Worm (Caenorhabditis elegans) whole organism, L4 larva: Measurements from ENCODE around the gene D1044.4.
A peak's percentile ranks its signal among the peaks of the same experiment; 100 is the strongest.

Source experiments
- F10B5.3 ChIP-seq: sonication (generic microtip); optimal IDR thresholded peaks from 2 replicates; lab custom pipeline; 2016; ENCODE audit warnings: mild to moderate bottlenecking, missing genetic modification characterization, missing compliant biosample characterization
- F26F4.8 ChIP-seq: fragments of 200-800 bp; sonication (Bioruptor generic); conservative IDR thresholded peaks from 2 replicates; pipeline ENCODE4 v1.3.6; 2022; ENCODE audit warnings: missing genetic modification characterization, missing compliant biosample characterization
- F37D6.2 ChIP-seq: sonication (generic microtip); optimal IDR thresholded peaks from 2 replicates; lab custom pipeline; 2016; ENCODE audit warnings: mild to moderate bottlenecking, missing genetic modification characterization, missing compliant biosample characterization
- T20F7.1 ChIP-seq: fragments of 200-800 bp; sonication (Bioruptor generic); optimal IDR thresholded peaks from 2 replicates; lab custom pipeline; 2018; ENCODE audit warnings: mild to moderate bottlenecking, missing genetic modification characterization, missing compliant biosample characterization
- T26A8.4 ChIP-seq: fragments of 200-800 bp; sonication (Bioruptor generic); IDR thresholded peaks from 2 replicates; pipeline ENCODE4 v1.3.6; 2022; ENCODE audit warnings: missing genetic modification characterization, missing compliant biosample characterization
- Y5F2A.4 ChIP-seq: fragments of 200-800 bp; sonication (Bioruptor generic); optimal IDR thresholded peaks from 2 replicates; lab custom pipeline; 2018; ENCODE audit warnings: mild to moderate bottlenecking, missing genetic modification characterization, missing compliant biosample characterization
- ZK546.5 ChIP-seq, 2 experiments: sonication (generic microtip); optimal IDR thresholded peaks; 2 replicates each; lab custom pipeline; 2017; ENCODE audit warnings: missing biosample characterization in 2 of 2, missing genetic modification characterization in 2 of 2
- aly-2 ChIP-seq: sonication (generic microtip); optimal IDR thresholded peaks from 2 replicates; lab custom pipeline; 2018; ENCODE audit warnings: missing biosample characterization, missing genetic modification characterization
- ceh-20 ChIP-seq: fragments of 200-800 bp; sonication (Bioruptor generic); IDR thresholded peaks from 2 replicates; pipeline ENCODE4 v1.3.6; 2022; ENCODE audit warnings: missing genetic modification reagents, missing genetic modification characterization, missing compliant biosample characterization
- ceh-28 ChIP-seq: fragments of 150-350 bp; optimal IDR thresholded peaks from 2 replicates; lab custom pipeline; 2014; ENCODE audit warnings: missing biosample characterization, missing genetic modification reagents, missing genetic modification characterization
- ceh-62 ChIP-seq: sonication (generic microtip); optimal IDR thresholded peaks from 2 replicates; lab custom pipeline; 2017; ENCODE audit warnings: missing biosample characterization, missing genetic modification characterization
- daf-12 ChIP-seq: fragments of 150-350 bp; optimal IDR thresholded peaks from 2 replicates; lab custom pipeline; 2014; ENCODE audit warnings: missing biosample characterization, missing genetic modification reagents, missing genetic modification characterization
- daf-8 ChIP-seq: fragments of 200-800 bp; sonication (Bioruptor generic); IDR thresholded peaks from 2 replicates; pipeline ENCODE4 v1.3.6; 2022; ENCODE audit warnings: missing genetic modification characterization, missing compliant biosample characterization
- dmd-9 ChIP-seq: fragments of 200-800 bp; sonication (Bioruptor generic); IDR thresholded peaks from 2 replicates; pipeline ENCODE4 v1.3.6; 2022; ENCODE audit warnings: missing genetic modification reagents, missing genetic modification characterization, missing compliant biosample characterization
- egl-27 ChIP-seq: sonication (generic microtip); optimal IDR thresholded peaks from 3 replicates; lab custom pipeline; 2017; ENCODE audit warnings: missing biosample characterization, missing genetic modification reagents, missing genetic modification characterization
- egl-43 ChIP-seq: fragments of 200-800 bp; sonication (Bioruptor generic); IDR thresholded peaks from 2 replicates; pipeline ENCODE4 v1.3.6; 2022; ENCODE audit warnings: missing genetic modification reagents, missing genetic modification characterization, missing compliant biosample characterization
- fkh-10 ChIP-seq: fragments of 150-350 bp; optimal IDR thresholded peaks from 2 replicates; lab custom pipeline; 2014; ENCODE audit warnings: missing biosample characterization, missing genetic modification reagents, missing genetic modification characterization
- gei-8 ChIP-seq: fragments of 200-800 bp; sonication (Bioruptor generic); optimal IDR thresholded peaks from 2 replicates; lab custom pipeline; 2018; ENCODE audit warnings: mild to moderate bottlenecking, missing genetic modification characterization, missing compliant biosample characterization
- hlh-11 ChIP-seq: fragments of 200-800 bp; sonication (Bioruptor generic); optimal IDR thresholded peaks from 2 replicates; lab custom pipeline; 2018; ENCODE audit warnings: mild to moderate bottlenecking, missing genetic modification characterization, missing compliant biosample characterization
- hmg-1.1 ChIP-seq: fragments of 200-800 bp; sonication (Bioruptor generic); IDR thresholded peaks from 2 replicates; pipeline ENCODE4 v1.3.6; 2022; ENCODE audit warnings: missing genetic modification reagents, missing genetic modification characterization, missing compliant biosample characterization
- jun-1 ChIP-seq: fragments of 150-350 bp; optimal IDR thresholded peaks from 2 replicates; lab custom pipeline; 2014; ENCODE audit warnings: missing biosample characterization, missing genetic modification reagents, missing genetic modification characterization
- lin-1 ChIP-seq: fragments of 200-800 bp; sonication (Bioruptor generic); IDR thresholded peaks from 2 replicates; pipeline ENCODE4 v1.3.6; 2022; ENCODE audit warnings: missing genetic modification reagents, missing genetic modification characterization, missing compliant biosample characterization
- lin-13 ChIP-seq: fragments of 150-350 bp; optimal IDR thresholded peaks from 2 replicates; lab custom pipeline; 2014; ENCODE audit warnings: missing biosample characterization, missing genetic modification reagents, missing genetic modification characterization
- lin-15B ChIP-seq: fragments of 150-350 bp; sonication (generic microtip); optimal IDR thresholded peaks from 3 replicates; lab custom pipeline; 2014; ENCODE audit warnings: missing biosample characterization, missing genetic modification characterization
- lin-38 ChIP-seq: fragments of 200-800 bp; sonication (Bioruptor generic); IDR thresholded peaks from 2 replicates; pipeline ENCODE4 v1.3.6; 2022; ENCODE audit warnings: missing genetic modification reagents, missing genetic modification characterization, missing compliant biosample characterization
- lin-39 ChIP-seq: fragments of 150-350 bp; optimal IDR thresholded peaks from 2 replicates; lab custom pipeline; 2014; ENCODE audit warnings: missing biosample characterization, missing genetic modification reagents, missing genetic modification characterization
- lir-3 ChIP-seq: sonication (generic microtip); optimal IDR thresholded peaks from 2 replicates; lab custom pipeline; 2016; ENCODE audit warnings: mild to moderate bottlenecking, missing genetic modification characterization, missing compliant biosample characterization
- lsy-2 ChIP-seq, 2 experiments: fragments of 150-350 bp in 1 of 2; sonication (generic microtip) in 1 of 2; optimal IDR thresholded peaks; 2 replicates each; lab custom pipeline; 2014 to 2017; ENCODE audit warnings: missing biosample characterization in 2 of 2, missing genetic modification characterization in 2 of 2
- madf-9 ChIP-seq: fragments of 200-800 bp; sonication (Bioruptor generic); conservative IDR thresholded peaks from 2 replicates; pipeline ENCODE4 v1.3.6; 2022; ENCODE audit warnings: missing genetic modification reagents, missing genetic modification characterization, missing compliant biosample characterization
- mdl-1 ChIP-seq, 2 experiments: fragments of 150-350 bp in 1 of 2; sonication (generic microtip) in 1 of 2; optimal IDR thresholded peaks; 2 replicates each; lab custom pipeline; 2014 to 2017; ENCODE audit warnings: missing biosample characterization in 2 of 2, missing genetic modification characterization in 2 of 2
- mep-1 ChIP-seq: fragments of 150-350 bp; sonication (generic microtip); optimal IDR thresholded peaks from 3 replicates; lab custom pipeline; 2014; ENCODE audit warnings: missing biosample characterization, missing genetic modification characterization
- mes-2 ChIP-seq: sonication (generic microtip); optimal IDR thresholded peaks from 2 replicates; lab custom pipeline; 2016; ENCODE audit warnings: missing genotype, mild to moderate bottlenecking, missing genetic modification characterization, missing compliant biosample characterization; ENCODE audit not compliant: poor library complexity, severe bottlenecking
- nhr-11 ChIP-seq: fragments of 150-350 bp; optimal IDR thresholded peaks from 2 replicates; lab custom pipeline; 2014; ENCODE audit warnings: missing biosample characterization, missing genetic modification characterization
- nhr-237 ChIP-seq: sonication (generic microtip); optimal IDR thresholded peaks from 2 replicates; lab custom pipeline; 2017; ENCODE audit warnings: missing biosample characterization, missing genetic modification characterization
- nhr-25 ChIP-seq: sonication (generic microtip); optimal IDR thresholded peaks from 2 replicates; lab custom pipeline; 2017; ENCODE audit warnings: missing genetic modification characterization, mild to moderate bottlenecking, missing compliant biosample characterization, antibody characterized with exemption, moderate library complexity, borderline replicate concordance; ENCODE audit not compliant: insufficient read depth
- nhr-28 ChIP-seq: fragments of 150-350 bp; optimal IDR thresholded peaks from 2 replicates; lab custom pipeline; 2014; ENCODE audit warnings: missing biosample characterization, missing genetic modification characterization
- nhr-41 ChIP-seq: fragments of 200-800 bp; sonication (Bioruptor generic); IDR thresholded peaks from 2 replicates; pipeline ENCODE4 v1.3.6; 2022; ENCODE audit warnings: missing genetic modification reagents, missing genetic modification characterization, missing compliant biosample characterization
- nhr-48 ChIP-seq: sonication (generic microtip); optimal IDR thresholded peaks from 2 replicates; lab custom pipeline; 2016; ENCODE audit warnings: mild to moderate bottlenecking, missing genetic modification characterization, missing compliant biosample characterization
- nhr-76 ChIP-seq: fragments of 150-350 bp; optimal IDR thresholded peaks from 2 replicates; lab custom pipeline; 2014; ENCODE audit warnings: missing biosample characterization, missing genetic modification characterization
- nhr-77 ChIP-seq: fragments of 150-350 bp; optimal IDR thresholded peaks from 2 replicates; lab custom pipeline; 2014; ENCODE audit warnings: missing biosample characterization, missing genetic modification characterization
- pha-4 ChIP-seq, 2 experiments: fragments of 150-350 bp in 1 of 2; fragments of 200-800 bp in 1 of 2; sonication (Bioruptor generic) in 1 of 2; IDR thresholded peaks in 1 of 2; optimal IDR thresholded peaks in 1 of 2; 2 replicates each; pipeline versions ENCODE4 v1.3.6 to Lab custom; 2014 to 2022; ENCODE audit warnings: missing genetic modification characterization in 2 of 2, missing genetic modification reagents in 2 of 2, missing biosample characterization in 1 of 2, missing compliant biosample characterization in 1 of 2
- php-3 ChIP-seq: fragments of 200-800 bp; sonication (Bioruptor generic); IDR thresholded peaks from 2 replicates; pipeline ENCODE4 v1.3.6; 2022; ENCODE audit warnings: missing genetic modification reagents, missing genetic modification characterization, missing compliant biosample characterization
- pqm-1 ChIP-seq: sonication (generic microtip); optimal IDR thresholded peaks from 2 replicates; lab custom pipeline; 2017; ENCODE audit warnings: missing biosample characterization, missing genetic modification characterization
- sdz-12 ChIP-seq: fragments of 200-800 bp; sonication (Bioruptor generic); optimal IDR thresholded peaks from 2 replicates; lab custom pipeline; 2018; ENCODE audit warnings: mild to moderate bottlenecking, missing genetic modification characterization, missing compliant biosample characterization
- spr-3 ChIP-seq: fragments of 200-800 bp; sonication (Bioruptor generic); optimal IDR thresholded peaks from 2 replicates; lab custom pipeline; 2018; ENCODE audit warnings: mild to moderate bottlenecking, missing genetic modification characterization, missing compliant biosample characterization
- unc-62 ChIP-seq, 3 experiments: fragments of 150-350 bp in 1 of 3; sonication (generic microtip); optimal IDR thresholded peaks in 2 of 3; peaks in 1 of 3; 1 replicate in 1 of 3; 2 replicates in 2 of 3; lab custom pipeline; 2014 to 2017; ENCODE audit warnings: missing biosample characterization in 3 of 3, missing genetic modification characterization in 3 of 3, missing genetic modification reagents in 3 of 3, missing genotype in 1 of 3
- vab-7 ChIP-seq: fragments of 200-800 bp; sonication (Bioruptor generic); IDR thresholded peaks from 2 replicates; pipeline ENCODE4 v1.3.6; 2022; ENCODE audit warnings: missing genetic modification reagents, missing genetic modification characterization, missing compliant biosample characterization
- zag-1 ChIP-seq: fragments of 150-350 bp; optimal IDR thresholded peaks from 2 replicates; lab custom pipeline; 2014; ENCODE audit warnings: missing biosample characterization, missing genetic modification characterization
- zip-11 ChIP-seq: fragments of 200-800 bp; sonication (Bioruptor generic); IDR thresholded peaks from 2 replicates; pipeline ENCODE4 v1.3.6; 2022; ENCODE audit warnings: missing genetic modification characterization, missing compliant biosample characterization
- zip-2 ChIP-seq: fragments of 150-350 bp; optimal IDR thresholded peaks from 2 replicates; lab custom pipeline; 2014; ENCODE audit warnings: missing biosample characterization, missing genetic modification characterization
- ztf-11 ChIP-seq: fragments of 150-350 bp; optimal IDR thresholded peaks from 2 replicates; lab custom pipeline; 2014; ENCODE audit warnings: missing biosample characterization, missing genetic modification characterization

D1044.4 gene

ce11 chrIII:5553098-5553497 is 31.3 kb upstream of the D1044.4 start (continued):
- TF ChIP-seq hmg-1.1: no peak
- TF ChIP-seq zip-11 (GFP tag; lab: Robert Waterston, UW): no peak
- no peak for TF ChIP-seq vab-7 (GFP tag; lab: Robert Waterston, UW)
- no peak for TF ChIP-seq ZK546.5 (tag; optimal IDR thresholded peaks at IDR 0.05; lab: Kevin White, UChicago)
- TF ChIP-seq F37D6.2 (tag; lab: Kevin White, UChicago): no peak
- peak; percentile 27 for TF ChIP-seq nhr-48 (tag; lab: Kevin White, UChicago)
- no peak for TF ChIP-seq nhr-41
- TF ChIP-seq ceh-28: no peak
- no peak for TF ChIP-seq lin-39
- TF ChIP-seq ztf-11 (tag; lab: Kevin White, UChicago): no peak
- no peak for TF ChIP-seq Y5F2A.4 (GFP tag; lab: Kevin White, UChicago)
- no peak for TF ChIP-seq egl-43
- no peak for TF ChIP-seq zip-2 (tag; lab: Kevin White, UChicago)
- no peak for TF ChIP-seq lin-15B (tag; lab: Kevin White, UChicago)
- TF ChIP-seq T26A8.4 (GFP tag; lab: Robert Waterston, UW): no peak; the same call in 1 of the 2 replicates
- no peak for TF ChIP-seq lin-13 (GFP tag; lab: Kevin White, UChicago)
- TF ChIP-seq nhr-28 (tag; lab: Kevin White, UChicago): peak; percentile 70
- TF ChIP-seq lsy-2 (tag; optimal IDR thresholded peaks at IDR 0.05; lab: Kevin White, UChicago): peak in 1 of 2 experiments; percentile 29
- no peak for TF ChIP-seq pqm-1 (tag; lab: Kevin White, UChicago)
- TF ChIP-seq aly-2 (tag; lab: Kevin White, UChicago): no peak
- peak in 1 of 2 experiments; percentile 5 for TF ChIP-seq mdl-1 (tag; optimal IDR thresholded peaks at IDR 0.05; lab: Kevin White, UChicago)
- TF ChIP-seq unc-62 (GFP tag; optimal IDR thresholded peaks at IDR 0.05 in 1 of 2; lab: Kevin White, UChicago): peak; percentile 5 to 26
- no peak for TF ChIP-seq unc-62 (tag; optimal IDR thresholded peaks at IDR 0.05; lab: Kevin White, UChicago)
- TF ChIP-seq zag-1 (tag; lab: Kevin White, UChicago): no peak
- no peak for TF ChIP-seq nhr-25 (tag; lab: Kevin White, UChicago)
- TF ChIP-seq lin-1 (GFP tag; lab: Robert Waterston, UW): peak; percentile 71; the same call in 1 of the 2 replicates
- no peak for TF ChIP-seq gei-8
- TF ChIP-seq pha-4 (GFP tag; IDR thresholded peaks at IDR 0.05; lab: Robert Waterston, UW): 0 out of 2 replicates have a peak, but pooled peaks have one; percentile 23
- TF ChIP-seq pha-4 (tag; optimal IDR thresholded peaks at IDR 0.05; lab: Kevin White, UChicago): no peak
- TF ChIP-seq nhr-76 (tag; lab: Kevin White, UChicago): no peak
- TF ChIP-seq mep-1 (tag; lab: Kevin White, UChicago): peak; percentile 40
- TF ChIP-seq T20F7.1 (GFP tag; lab: Kevin White, UChicago): no peak
- TF ChIP-seq hlh-11 (tag; lab: Kevin White, UChicago): peak; percentile 77
- TF ChIP-seq daf-12: no peak
- no peak for TF ChIP-seq F10B5.3
- peak; percentile 28; the same call in 1 of the 2 replicates for TF ChIP-seq lin-38
- TF ChIP-seq spr-3: no peak
- no peak for TF ChIP-seq lir-3 (tag; lab: Kevin White, UChicago)
- TF ChIP-seq egl-27 (tag; lab: Kevin White, UChicago): no peak
- no peak for TF ChIP-seq jun-1 (tag; lab: Kevin White, UChicago)
- TF ChIP-seq dmd-9 (GFP tag; lab: Robert Waterston, UW): no peak
- TF ChIP-seq php-3 (GFP tag; lab: Robert Waterston, UW): peak; percentile 84
- TF ChIP-seq daf-8 (GFP tag; lab: Robert Waterston, UW): no peak
- TF ChIP-seq fkh-10 (GFP tag; lab: Kevin White, UChicago): no peak
- no peak for TF ChIP-seq F26F4.8
- TF ChIP-seq nhr-237: no peak
- TF ChIP-seq nhr-77 (tag; lab: Kevin White, UChicago): peak; percentile 55
- TF ChIP-seq nhr-11 (tag; lab: Kevin White, UChicago): no peak
- TF ChIP-seq ceh-62 (tag; lab: Kevin White, UChicago): no peak
- peak; percentile 31; the same call in 1 of the 2 replicates for TF ChIP-seq ceh-20 (GFP tag; lab: Robert Waterston, UW)
- TF ChIP-seq mes-2 (tag; lab: Kevin White, UChicago): peak; percentile 16
- TF ChIP-seq madf-9 (GFP tag; lab: Robert Waterston, UW): no peak
- TF ChIP-seq sdz-12 (GFP tag; lab: Kevin White, UChicago): no peak
